Worm (Caenorhabditis elegans) whole organism, L2 larva: ENCODE measurements around the gene agr-1.
"Not testable (repeated sequence)": the region's sequence is repeated elsewhere in the genome, so short reads cannot be mapped to it uniquely, and the experiment has no call there.

ENCODE experiments used
- C34F6.9 ChIP-seq: fragments of 150-350 bp; optimal IDR thresholded peaks from 2 replicates; lab custom pipeline; 2014; ENCODE audit warnings: missing biosample characterization, missing genetic modification characterization
- F13H6.1 ChIP-seq: sonication (generic microtip); optimal IDR thresholded peaks from 2 replicates; lab custom pipeline; 2016; ENCODE audit warnings: missing genetic modification characterization, missing compliant biosample characterization
- R02D3.7 ChIP-seq: fragments of 150-350 bp; optimal IDR thresholded peaks from 2 replicates; lab custom pipeline; 2014; ENCODE audit warnings: missing biosample characterization, missing genetic modification characterization
- Y55F3AM.14 ChIP-seq: fragments of 200-800 bp; sonication (Bioruptor generic); optimal IDR thresholded peaks from 2 replicates; lab custom pipeline; 2018; ENCODE audit warnings: mild to moderate bottlenecking, missing genetic modification characterization, missing compliant biosample characterization
- ZK546.5 ChIP-seq: sonication (generic microtip); optimal IDR thresholded peaks from 2 replicates; lab custom pipeline; 2017; ENCODE audit warnings: missing biosample characterization, missing genetic modification characterization
- ama-1 ChIP-seq: fragments of 150-350 bp; optimal IDR thresholded peaks from 2 replicates; lab custom pipeline; 2018; ENCODE audit warnings: inconsistent platforms
- blmp-1 ChIP-seq: sonication (generic microtip); optimal IDR thresholded peaks from 2 replicates; lab custom pipeline; 2017; ENCODE audit warnings: missing genetic modification characterization, mild to moderate bottlenecking, missing compliant biosample characterization, antibody characterized with exemption, moderate library complexity; ENCODE audit not compliant: insufficient read depth
- ceh-16 ChIP-seq: fragments of 150-350 bp; optimal IDR thresholded peaks from 2 replicates; lab custom pipeline; 2014; ENCODE audit warnings: missing biosample characterization, missing genetic modification characterization
- egl-27 ChIP-seq: sonication (generic microtip); optimal IDR thresholded peaks from 3 replicates; lab custom pipeline; 2017; ENCODE audit warnings: missing biosample characterization, missing genetic modification reagents, missing genetic modification characterization
- elt-1 ChIP-seq: fragments of 150-350 bp; optimal IDR thresholded peaks from 2 replicates; lab custom pipeline; 2014; ENCODE audit warnings: missing biosample characterization, missing genetic modification characterization
- elt-3 ChIP-seq: sonication (generic microtip); optimal IDR thresholded peaks from 2 replicates; lab custom pipeline; 2017; ENCODE audit warnings: missing biosample characterization, missing genetic modification characterization
- fos-1 ChIP-seq: fragments of 150-350 bp; optimal IDR thresholded peaks from 2 replicates; lab custom pipeline; 2014; ENCODE audit warnings: missing biosample characterization, missing genetic modification characterization
- gmeb-1 ChIP-seq: fragments of 150-350 bp; optimal IDR thresholded peaks from 2 replicates; lab custom pipeline; 2014; ENCODE audit warnings: missing biosample characterization, missing genetic modification characterization
- lin-11 ChIP-seq: fragments of 150-350 bp; sonication (generic microtip); optimal IDR thresholded peaks from 2 replicates; lab custom pipeline; 2014; ENCODE audit warnings: missing biosample characterization, missing genetic modification characterization, inconsistent platforms, mixed read lengths
- lin-13 ChIP-seq: fragments of 150-350 bp; optimal IDR thresholded peaks from 2 replicates; lab custom pipeline; 2014; ENCODE audit warnings: missing biosample characterization, missing genetic modification reagents, missing genetic modification characterization
- lin-39 ChIP-seq: fragments of 150-350 bp; optimal IDR thresholded peaks from 2 replicates; lab custom pipeline; 2014; ENCODE audit warnings: missing biosample characterization, missing genetic modification reagents, missing genetic modification characterization
- lsy-2 ChIP-seq, 2 experiments: fragments of 150-350 bp in 1 of 2; sonication (generic microtip) in 1 of 2; optimal IDR thresholded peaks; 2 replicates each; lab custom pipeline; 2014 to 2017; ENCODE audit warnings: missing biosample characterization in 2 of 2, missing genetic modification characterization in 2 of 2
- mab-5 ChIP-seq: fragments of 150-350 bp; optimal IDR thresholded peaks from 2 replicates; lab custom pipeline; 2014; ENCODE audit warnings: missing biosample characterization, missing genetic modification characterization
- mbf-1 ChIP-seq: sonication (generic microtip); optimal IDR thresholded peaks from 2 replicates; lab custom pipeline; 2017; ENCODE audit warnings: missing biosample characterization, missing genetic modification characterization
- mdl-1 ChIP-seq, 2 experiments: fragments of 150-350 bp in 1 of 2; sonication (generic microtip) in 1 of 2; optimal IDR thresholded peaks; 2 replicates each; lab custom pipeline; 2017; ENCODE audit warnings: missing biosample characterization in 2 of 2, missing genetic modification characterization in 2 of 2
- nhr-10 ChIP-seq: sonication (generic microtip); optimal IDR thresholded peaks from 2 replicates; lab custom pipeline; 2017; ENCODE audit warnings: missing biosample characterization, missing genetic modification characterization
- nhr-11 ChIP-seq: fragments of 150-350 bp; optimal IDR thresholded peaks from 2 replicates; lab custom pipeline; 2014; ENCODE audit warnings: missing biosample characterization, missing genetic modification characterization
- nhr-12 ChIP-seq: fragments of 150-350 bp; optimal IDR thresholded peaks from 2 replicates; lab custom pipeline; 2014; ENCODE audit warnings: missing biosample characterization, missing genetic modification characterization
- nhr-129 ChIP-seq: fragments of 150-350 bp; optimal IDR thresholded peaks from 2 replicates; lab custom pipeline; 2014; ENCODE audit warnings: missing biosample characterization, missing genetic modification characterization
- nhr-21 ChIP-seq: fragments of 150-350 bp; optimal IDR thresholded peaks from 2 replicates; lab custom pipeline; 2014; ENCODE audit warnings: missing biosample characterization, missing genetic modification characterization
- nhr-23 ChIP-seq: fragments of 150-350 bp; optimal IDR thresholded peaks from 2 replicates; lab custom pipeline; 2014; ENCODE audit warnings: missing biosample characterization, missing genetic modification reagents, missing genetic modification characterization
- nhr-25 ChIP-seq: fragments of 150-350 bp; sonication (generic microtip); optimal IDR thresholded peaks from 3 replicates; lab custom pipeline; 2014; ENCODE audit warnings: missing biosample characterization, missing genetic modification characterization
- nhr-6 ChIP-seq: fragments of 150-350 bp; optimal IDR thresholded peaks from 2 replicates; lab custom pipeline; 2014; ENCODE audit warnings: missing biosample characterization, missing genetic modification characterization
- nhr-77 ChIP-seq: fragments of 150-350 bp; optimal IDR thresholded peaks from 2 replicates; lab custom pipeline; 2014; ENCODE audit warnings: missing biosample characterization, missing genetic modification characterization
- peb-1 ChIP-seq: fragments of 150-350 bp; optimal IDR thresholded peaks from 2 replicates; lab custom pipeline; 2014; ENCODE audit warnings: missing biosample characterization, missing genetic modification characterization
- sem-4 ChIP-seq: fragments of 150-350 bp; optimal IDR thresholded peaks from 2 replicates; lab custom pipeline; 2014; ENCODE audit warnings: missing biosample characterization, missing genetic modification reagents, missing genetic modification characterization
- skn-1 ChIP-seq: sonication (generic microtip); optimal IDR thresholded peaks from 2 replicates; lab custom pipeline; 2017; ENCODE audit warnings: missing biosample characterization, missing genetic modification characterization
- sma-3 ChIP-seq: sonication (generic microtip); optimal IDR thresholded peaks from 2 replicates; lab custom pipeline; 2016; ENCODE audit warnings: missing genetic modification reagents, missing genetic modification characterization, missing compliant biosample characterization
- sma-9 ChIP-seq, 2 experiments: fragments of 150-350 bp in 1 of 2; sonication (generic microtip) in 1 of 2; optimal IDR thresholded peaks; 2 replicates each; lab custom pipeline; 2014 to 2016; ENCODE audit warnings: missing genetic modification characterization in 2 of 2, mild to moderate bottlenecking in 1 of 2, missing biosample characterization in 1 of 2, missing compliant biosample characterization in 1 of 2, missing genetic modification reagents in 1 of 2, moderate library complexity in 1 of 2
- snpc-4 ChIP-seq: fragments of 150-350 bp; optimal IDR thresholded peaks from 2 replicates; lab custom pipeline; 2014; ENCODE audit warnings: missing biosample characterization, missing genetic modification characterization
- unc-39 ChIP-seq: fragments of 150-350 bp; optimal IDR thresholded peaks from 2 replicates; lab custom pipeline; 2014; ENCODE audit warnings: missing biosample characterization, missing genetic modification characterization
- unc-55 ChIP-seq: fragments of 150-350 bp; sonication (generic microtip); optimal IDR thresholded peaks from 3 replicates; lab custom pipeline; 2014; ENCODE audit warnings: missing biosample characterization, missing genetic modification reagents, missing genetic modification characterization
- unc-62 ChIP-seq: fragments of 150-350 bp; optimal IDR thresholded peaks from 2 replicates; lab custom pipeline; 2014; ENCODE audit warnings: missing biosample characterization, missing genetic modification reagents, missing genetic modification characterization
- zag-1 ChIP-seq: fragments of 150-350 bp; optimal IDR thresholded peaks from 2 replicates; lab custom pipeline; 2014; ENCODE audit warnings: missing biosample characterization, missing genetic modification characterization
- ztf-1 ChIP-seq: fragments of 200-800 bp; sonication (Bioruptor generic); conservative IDR thresholded peaks from 2 replicates; pipeline ENCODE4 v1.3.6; 2022; ENCODE audit warnings: missing genetic modification characterization, missing compliant biosample characterization

The agr-1 gene

ce11 chrII:6775076-6775475 lies at the start of gene agr-1:
agr-1 (minus strand) TSS chrII:6775176.
- not testable (repeated sequence) for TF ChIP-seq nhr-77 (tag; lab: Kevin White, UChicago); unc-62; lsy-2 (tag; optimal IDR thresholded peaks at IDR 0.05; lab: Kevin White, UChicago)
- TF ChIP-seq, all 48 proteins: peak for 0; not testable (repeated sequence) for 48

ce11 chrII:6824524-6824923 lies 49.5 kb upstream of the agr-1 start:
- no peak for TF ChIP-seq ceh-16 (tag; lab: Kevin White, UChicago)
- TF ChIP-seq elt-3 (tag; lab: Kevin White, UChicago), result no peak
- TF ChIP-seq mab-5 (tag; lab: Kevin White, UChicago), result no peak
- no peak for TF ChIP-seq nhr-25 (tag; lab: Kevin White, UChicago)
- TF ChIP-seq C34F6.9 (tag; lab: Kevin White, UChicago), result peak; percentile 11
- no peak for TF ChIP-seq peb-1 (tag; lab: Kevin White, UChicago)
- no peak for TF ChIP-seq nhr-77 (tag; lab: Kevin White, UChicago)
- TF ChIP-seq F13H6.1 (tag; lab: Kevin White, UChicago), result peak; percentile 32
- no peak for TF ChIP-seq R02D3.7 (tag; lab: Kevin White, UChicago)
- TF ChIP-seq lsy-2 (tag; optimal IDR thresholded peaks at IDR 0.05; lab: Kevin White, UChicago), result no peak
- no peak for TF ChIP-seq ama-1 (lab: Kevin White, UChicago)
- no peak for TF ChIP-seq elt-1 (tag; lab: Kevin White, UChicago)
- TF ChIP-seq Y55F3AM.14 (GFP tag; lab: Kevin White, UChicago), result no peak
- TF ChIP-seq skn-1 (tag; lab: Kevin White, UChicago), result no peak
- TF ChIP-seq lin-39, result no peak
- peak in 1 of 2 experiments; percentile 15 for TF ChIP-seq mdl-1 (tag; optimal IDR thresholded peaks at IDR 0.05; lab: Kevin White, UChicago)
- TF ChIP-seq gmeb-1 (tag; lab: Kevin White, UChicago), result no peak
- TF ChIP-seq fos-1 (tag; lab: Kevin White, UChicago), result peak; percentile 92
- no peak for TF ChIP-seq sem-4
- TF ChIP-seq nhr-129, result peak; percentile 14
- TF ChIP-seq zag-1, result no peak
- TF ChIP-seq lin-11 (tag; lab: Kevin White, UChicago), result no peak
- TF ChIP-seq sma-9 (GFP tag; optimal IDR thresholded peaks at IDR 0.05; lab: Kevin White, UChicago), result peak; percentile 82
- no peak for TF ChIP-seq sma-9 (tag; optimal IDR thresholded peaks at IDR 0.05; lab: Kevin White, UChicago)
- TF ChIP-seq nhr-11 (tag; lab: Kevin White, UChicago), result no peak
- no peak for TF ChIP-seq nhr-10 (tag; lab: Kevin White, UChicago)
- no peak for TF ChIP-seq blmp-1
- TF ChIP-seq nhr-12, result no peak
- TF ChIP-seq ZK546.5 (tag; lab: Kevin White, UChicago), result no peak
- no peak for TF ChIP-seq snpc-4 (tag; lab: Kevin White, UChicago)
- TF ChIP-seq nhr-23 (tag; lab: Kevin White, UChicago), result no peak
- TF ChIP-seq nhr-21 (tag; lab: Kevin White, UChicago), result peak; percentile 33
- TF ChIP-seq mbf-1 (tag; lab: Kevin White, UChicago), result no peak
- no peak for TF ChIP-seq lin-13 (GFP tag; lab: Kevin White, UChicago)
- no peak for TF ChIP-seq sma-3 (GFP tag; lab: Kevin White, UChicago)

- TF ChIP-seq mab-5 (tag; lab: Kevin White, UChicago), result peak; percentile 45
- TF ChIP-seq sem-4, result peak; percentile 65
- peak; percentile 82 for TF ChIP-seq sma-9 (GFP tag; optimal IDR thresholded peaks at IDR 0.05; lab: Kevin White, UChicago)
- TF ChIP-seq sma-9 (tag; optimal IDR thresholded peaks at IDR 0.05; lab: Kevin White, UChicago), result no peak
- TF ChIP-seq lsy-2 (tag; optimal IDR thresholded peaks at IDR 0.05; lab: Kevin White, UChicago), result peak in 1 of 2 experiments; percentile 55
- peak; percentile 64 for TF ChIP-seq C34F6.9 (tag; lab: Kevin White, UChicago)
- peak; percentile 0 for TF ChIP-seq ceh-16 (tag; lab: Kevin White, UChicago)
- no peak for TF ChIP-seq gmeb-1 (tag; lab: Kevin White, UChicago)
- TF ChIP-seq egl-27 (tag; lab: Kevin White, UChicago), result peak; percentile 60
- TF ChIP-seq R02D3.7 (tag; lab: Kevin White, UChicago), result no peak
- peak; percentile 31 for TF ChIP-seq fos-1 (tag; lab: Kevin White, UChicago)
- TF ChIP-seq unc-55, result peak; percentile 68
- TF ChIP-seq lin-11 (tag; lab: Kevin White, UChicago), result no peak
- TF ChIP-seq ztf-1, result no peak
- TF ChIP-seq mbf-1 (tag; lab: Kevin White, UChicago), result no peak
- TF ChIP-seq nhr-6 (tag; lab: Kevin White, UChicago), result peak; percentile 33
- TF ChIP-seq sma-3 (GFP tag; lab: Kevin White, UChicago), result peak; percentile 12
- no peak for TF ChIP-seq skn-1 (tag; lab: Kevin White, UChicago)
- no peak for TF ChIP-seq unc-39
- no peak for TF ChIP-seq zag-1
- TF ChIP-seq lin-39, result no peak
- peak; percentile 52 for TF ChIP-seq nhr-25 (tag; lab: Kevin White, UChicago)
- peak; percentile 18 for TF ChIP-seq blmp-1
- TF ChIP-seq mdl-1 (tag; optimal IDR thresholded peaks at IDR 0.05; lab: Kevin White, UChicago), result peak in 1 of 2 experiments; percentile 14
- TF ChIP-seq F13H6.1 (tag; lab: Kevin White, UChicago), result peak; percentile 75
- TF ChIP-seq nhr-129, result peak; percentile 12
Measured at ce11 chrII:6823912-6824311, 48.9 kb upstream of the agr-1 start.
